Worm (Caenorhabditis elegans) whole organism, young adult: ENCODE data around the gene C25F9.15.

Experiments
- B0336.3 ChIP-seq: fragments of 200-800 bp; sonication (Bioruptor generic); IDR thresholded peaks from 2 replicates; pipeline ENCODE4 v1.3.6; 2022; ENCODE audit warnings: missing genetic modification characterization, missing compliant biosample characterization
- C06A6.2 ChIP-seq: fragments of 200-800 bp; sonication (Bioruptor generic); conservative IDR thresholded peaks from 2 replicates; pipeline ENCODE4 v1.3.6; 2022; ENCODE audit warnings: missing genetic modification characterization, missing compliant biosample characterization
- F23B12.7 ChIP-seq: sonication (generic microtip); optimal IDR thresholded peaks from 2 replicates; lab custom pipeline; 2017; ENCODE audit warnings: missing genetic modification characterization, mild to moderate bottlenecking, missing compliant biosample characterization, antibody characterized with exemption, moderate library complexity; ENCODE audit not compliant: insufficient read depth
- F33H1.4 ChIP-seq: fragments of 200-800 bp; sonication (Bioruptor generic); IDR thresholded peaks from 2 replicates; pipeline ENCODE4 v1.3.6; 2022; ENCODE audit warnings: missing genetic modification reagents, missing genetic modification characterization, missing compliant biosample characterization
- F37B4.10 ChIP-seq: fragments of 200-800 bp; sonication (Bioruptor generic); IDR thresholded peaks from 2 replicates; pipeline ENCODE4 v1.3.6; 2022; ENCODE audit warnings: missing genetic modification characterization, missing compliant biosample characterization
- F49E8.2 ChIP-seq: sonication (generic microtip); optimal IDR thresholded peaks from 3 replicates; lab custom pipeline; 2017; ENCODE audit warnings: missing genetic modification characterization, mild to moderate bottlenecking, missing compliant biosample characterization, antibody characterized with exemption, moderate library complexity; ENCODE audit not compliant: insufficient read depth
- T07F8.4 ChIP-seq: sonication (generic microtip); optimal IDR thresholded peaks from 2 replicates; lab custom pipeline; 2016; ENCODE audit warnings: mild to moderate bottlenecking, missing genetic modification characterization, moderate library complexity, missing compliant biosample characterization
- T26A5.8 ChIP-seq: sonication (generic microtip); optimal IDR thresholded peaks from 2 replicates; lab custom pipeline; 2016; ENCODE audit warnings: missing genetic modification characterization, missing compliant biosample characterization
- Y53F4B.3 ChIP-seq: fragments of 200-800 bp; sonication (Bioruptor generic); IDR thresholded peaks from 2 replicates; pipeline ENCODE4 v1.3.6; 2022; ENCODE audit warnings: missing genetic modification reagents, missing genetic modification characterization, missing compliant biosample characterization
- Y56A3A.18 ChIP-seq: fragments of 200-800 bp; sonication (Bioruptor generic); IDR thresholded peaks from 2 replicates; pipeline ENCODE4 v1.3.6; 2022; ENCODE audit warnings: missing genetic modification reagents, missing genetic modification characterization, missing compliant biosample characterization
- Y95B8A.8 ChIP-seq: fragments of 200-800 bp; sonication (Bioruptor generic); IDR thresholded peaks from 2 replicates; pipeline ENCODE4 v1.3.6; 2022; ENCODE audit warnings: missing genetic modification reagents, missing genetic modification characterization, missing compliant biosample characterization
- akir-1 ChIP-seq: fragments of 200-800 bp; sonication (Bioruptor generic); optimal IDR thresholded peaks from 2 replicates; lab custom pipeline; 2018; ENCODE audit warnings: mild to moderate bottlenecking, missing genetic modification characterization, moderate library complexity, missing compliant biosample characterization
- bed-1 ChIP-seq: fragments of 200-800 bp; sonication (Bioruptor generic); IDR thresholded peaks from 2 replicates; pipeline ENCODE4 v1.3.6; 2022; ENCODE audit warnings: missing genetic modification reagents, missing genetic modification characterization, missing compliant biosample characterization
- ceh-100 ChIP-seq: fragments of 200-800 bp; sonication (Bioruptor generic); IDR thresholded peaks from 2 replicates; pipeline ENCODE4 v1.3.6; 2022; ENCODE audit warnings: missing genetic modification reagents, missing genetic modification characterization, missing compliant biosample characterization
- ceh-27 ChIP-seq: fragments of 200-800 bp; sonication (Bioruptor generic); optimal IDR thresholded peaks from 2 replicates; lab custom pipeline; 2018; ENCODE audit warnings: mild to moderate bottlenecking, missing genetic modification characterization, moderate library complexity, missing compliant biosample characterization
- ceh-58 ChIP-seq: fragments of 200-800 bp; sonication (Bioruptor generic); IDR thresholded peaks from 2 replicates; pipeline ENCODE4 v1.3.6; 2022; ENCODE audit warnings: missing genetic modification characterization, missing compliant biosample characterization
- egrh-3 ChIP-seq: fragments of 200-800 bp; sonication (Bioruptor generic); IDR thresholded peaks from 2 replicates; pipeline ENCODE4 v1.3.6; 2022; ENCODE audit warnings: missing genetic modification reagents, missing genetic modification characterization, missing compliant biosample characterization
- ets-4 ChIP-seq: fragments of 200-800 bp; sonication (Bioruptor generic); optimal IDR thresholded peaks from 2 replicates; lab custom pipeline; 2018; ENCODE audit warnings: mild to moderate bottlenecking, missing genetic modification characterization, missing compliant biosample characterization
- hmg-1.2 ChIP-seq: fragments of 200-800 bp; sonication (Bioruptor generic); IDR thresholded peaks from 2 replicates; pipeline ENCODE4 v1.3.6; 2022; ENCODE audit warnings: missing genetic modification reagents, missing genetic modification characterization, missing compliant biosample characterization
- hsf-1 ChIP-seq: fragments of 200-800 bp; sonication (Bioruptor generic); IDR thresholded peaks from 2 replicates; pipeline ENCODE4 v1.3.6; 2022; ENCODE audit warnings: missing genetic modification reagents, missing genetic modification characterization, missing compliant biosample characterization
- lin-26 ChIP-seq: fragments of 200-800 bp; sonication (Bioruptor generic); IDR thresholded peaks from 2 replicates; pipeline ENCODE4 v1.3.6; 2022; ENCODE audit warnings: missing genetic modification reagents, missing genetic modification characterization, missing compliant biosample characterization
- lsl-1 ChIP-seq: fragments of 200-800 bp; sonication (Bioruptor generic); optimal IDR thresholded peaks from 2 replicates; lab custom pipeline; 2018; ENCODE audit warnings: mild to moderate bottlenecking, missing genetic modification characterization, moderate library complexity, missing compliant biosample characterization
- mel-28 ChIP-seq: sonication (generic microtip); optimal IDR thresholded peaks from 2 replicates; lab custom pipeline; 2016; ENCODE audit warnings: borderline replicate concordance, mild to moderate bottlenecking, missing genetic modification characterization, missing compliant biosample characterization
- nfya-2 ChIP-seq: fragments of 200-800 bp; sonication (Bioruptor generic); IDR thresholded peaks from 2 replicates; pipeline ENCODE4 v1.3.6; 2022; ENCODE audit warnings: missing genetic modification reagents, missing genetic modification characterization, missing compliant biosample characterization
- nhr-120 ChIP-seq: fragments of 200-800 bp; sonication (Bioruptor generic); IDR thresholded peaks from 2 replicates; pipeline ENCODE4 v1.3.6; 2022; ENCODE audit warnings: missing genetic modification characterization, missing compliant biosample characterization
- nhr-27 ChIP-seq: fragments of 200-800 bp; sonication (Bioruptor generic); optimal IDR thresholded peaks from 2 replicates; lab custom pipeline; 2018; ENCODE audit warnings: mild to moderate bottlenecking, missing genetic modification characterization, moderate library complexity, missing compliant biosample characterization
- nhr-80 ChIP-seq: sonication (generic microtip); optimal IDR thresholded peaks from 2 replicates; lab custom pipeline; 2016; ENCODE audit warnings: missing genetic modification characterization, missing compliant biosample characterization
- pha-4 ChIP-seq: fragments of 150-350 bp; sonication (generic microtip); optimal IDR thresholded peaks from 2 replicates; lab custom pipeline; 2014; ENCODE audit warnings: missing biosample characterization, missing genetic modification reagents, missing genetic modification characterization
- rec-8 ChIP-seq, 2 experiments: sonication (generic microtip); optimal IDR thresholded peaks; 2 replicates each; lab custom pipeline; 2016; ENCODE audit warnings: mild to moderate bottlenecking in 2 of 2, missing genetic modification characterization in 2 of 2, missing genetic modification reagents in 2 of 2, missing genotype in 2 of 2, missing biosample characterization in 1 of 2, missing compliant biosample characterization in 1 of 2, moderate library complexity in 1 of 2
- repo-1 ChIP-seq: sonication (generic microtip); optimal IDR thresholded peaks from 2 replicates; lab custom pipeline; 2017; ENCODE audit warnings: mild to moderate bottlenecking, missing genetic modification characterization, missing compliant biosample characterization
- snpc-1.1 ChIP-seq: sonication (generic microtip); optimal IDR thresholded peaks from 2 replicates; lab custom pipeline; 2017; ENCODE audit warnings: missing genetic modification characterization, mild to moderate bottlenecking, missing compliant biosample characterization, antibody characterized with exemption, moderate library complexity, missing genotype, missing genetic modification reagents; ENCODE audit not compliant: insufficient read depth
- somi-1 ChIP-seq: fragments of 200-800 bp; sonication (Bioruptor generic); optimal IDR thresholded peaks from 2 replicates; lab custom pipeline; 2018; ENCODE audit warnings: mild to moderate bottlenecking, missing genetic modification characterization, missing compliant biosample characterization
- sptf-2 ChIP-seq: fragments of 200-800 bp; sonication (Bioruptor generic); optimal IDR thresholded peaks from 2 replicates; lab custom pipeline; 2018; ENCODE audit warnings: mild to moderate bottlenecking, missing genetic modification characterization, missing compliant biosample characterization
- tbx-9 ChIP-seq: sonication (generic microtip); optimal IDR thresholded peaks from 2 replicates; lab custom pipeline; 2016; ENCODE audit warnings: borderline replicate concordance, missing genetic modification characterization, inconsistent platforms, missing compliant biosample characterization
- zim-3 ChIP-seq: sonication (generic microtip); optimal IDR thresholded peaks from 2 replicates; lab custom pipeline; 2017; ENCODE audit warnings: mild to moderate bottlenecking, missing genetic modification characterization, moderate library complexity, missing compliant biosample characterization
- ztf-18 ChIP-seq: sonication (generic microtip); optimal IDR thresholded peaks from 2 replicates; lab custom pipeline; 2016; ENCODE audit warnings: missing genotype, mild to moderate bottlenecking, missing genetic modification characterization, missing compliant biosample characterization
- ztf-22 ChIP-seq: fragments of 200-800 bp; sonication (Bioruptor generic); optimal IDR thresholded peaks from 2 replicates; lab custom pipeline; 2018; ENCODE audit warnings: mild to moderate bottlenecking, missing genetic modification characterization, moderate library complexity, missing compliant biosample characterization
- ztf-26 ChIP-seq: sonication (generic microtip); optimal IDR thresholded peaks from 2 replicates; lab custom pipeline; 2017; ENCODE audit warnings: missing genetic modification characterization, missing compliant biosample characterization

The C25F9.15 gene

ce11 chrV:19417836-19418235 lies at the start of gene C25F9.15:
Gene C25F9.15, plus strand, starts transcription at chrV:19418136.
- no peak for TF ChIP-seq hmg-1.2 (GFP tag; lab: Robert Waterston, UW)
- TF ChIP-seq nhr-80 (tag; lab: Kevin White, UChicago): peak; percentile 3
- TF ChIP-seq, all 124 proteins: peak for 1

ce11 chrV:19370189-19370588 lies 47.7 kb upstream of the C25F9.15 start, which contains the start of gene Y43F8A.1:
Gene Y43F8A.1, plus strand, starts transcription at chrV:19370489.
- TF ChIP-seq Y95B8A.8 (GFP tag; lab: Robert Waterston, UW): no peak
- TF ChIP-seq sptf-2 (GFP tag; lab: Kevin White, UChicago): no peak
- TF ChIP-seq T07F8.4 (tag; lab: Kevin White, UChicago): no peak
- TF ChIP-seq akir-1 (GFP tag; lab: Kevin White, UChicago): no peak
- TF ChIP-seq ceh-58 (GFP tag; lab: Robert Waterston, UW): no peak
- no peak for TF ChIP-seq zim-3
- no peak for TF ChIP-seq ceh-100
- no peak for TF ChIP-seq egrh-3 (GFP tag; lab: Robert Waterston, UW)
- TF ChIP-seq nhr-80 (tag; lab: Kevin White, UChicago): no peak
- no peak for TF ChIP-seq rec-8 (tag; optimal IDR thresholded peaks at IDR 0.05; lab: Kevin White, UChicago)
- no peak for TF ChIP-seq bed-1
- no peak for TF ChIP-seq nfya-2 (GFP tag; lab: Robert Waterston, UW)

ce11 chrV:19371253-19371652 lies 46.7 kb upstream of the C25F9.15 start, which contains the start of gene Y43F8A.2:
Gene Y43F8A.2, plus strand, starts transcription at chrV:19371553.
- TF ChIP-seq ztf-26 (tag; lab: Kevin White, UChicago): no peak
- TF ChIP-seq lsl-1: no peak
- TF ChIP-seq nhr-27 (tag; lab: Kevin White, UChicago): no peak

DNA sequence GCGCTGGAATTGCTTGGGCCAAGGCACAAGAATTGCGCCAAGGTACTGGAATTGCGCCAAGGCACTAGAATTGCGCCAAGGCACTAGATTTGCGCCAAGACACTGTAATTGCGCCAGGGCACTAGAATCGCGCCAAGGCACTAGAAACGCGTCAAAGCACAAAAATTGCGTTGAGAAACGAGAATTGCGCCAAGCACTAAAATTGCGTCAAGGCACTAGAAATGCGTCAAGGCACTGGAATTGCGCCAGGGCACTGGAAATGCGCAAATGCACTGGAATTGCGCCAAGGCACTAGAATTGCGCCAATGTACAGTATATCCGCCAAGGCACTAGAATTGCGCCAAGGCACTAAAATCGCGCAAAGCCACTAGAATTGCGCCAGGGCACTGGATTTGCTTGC lies 46.2 kb upstream of the C25F9.15 start:
- TF ChIP-seq nhr-120 (GFP tag; lab: Robert Waterston, UW) (no peak), ztf-18 (tag; lab: Kevin White, UChicago) (peak; percentile 53)

DNA sequence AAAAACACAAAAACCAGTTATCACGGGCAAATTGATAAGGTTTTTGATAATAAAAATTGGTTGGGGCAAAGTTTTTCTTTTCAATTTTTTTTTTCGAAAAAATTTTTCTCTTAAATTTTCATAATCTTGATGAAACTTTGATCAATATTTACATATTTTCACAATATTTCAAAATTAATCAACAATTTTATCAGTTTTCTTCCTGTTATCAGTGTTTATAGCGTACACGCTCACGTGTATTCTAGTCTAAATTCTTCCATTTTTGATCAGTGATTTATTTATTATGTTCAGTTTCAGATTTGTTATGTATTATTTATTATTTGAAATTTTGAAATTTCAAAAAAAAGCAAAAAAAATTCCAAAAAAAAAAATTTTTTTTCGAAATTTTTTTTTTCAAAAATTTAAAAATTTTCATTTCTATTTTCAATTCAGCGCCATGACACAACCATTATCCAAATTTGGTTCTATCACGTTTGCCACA lies 40.9 kb upstream of the C25F9.15 start, which contains the start of gene nceh-1:
Gene nceh-1 (plus strand): TSS at position 431 of the 481 bp plus-strand sequence.
- TF ChIP-seq F23B12.7 (tag; lab: Kevin White, UChicago) (no peak), snpc-1.1 (tag; lab: Kevin White, UChicago) (no peak), somi-1 (no peak), Y53F4B.3 (GFP tag; lab: Robert Waterston, UW) (no peak), ceh-27 (no peak), nfya-2 (GFP tag; lab: Robert Waterston, UW) (no peak), ztf-18 (tag; lab: Kevin White, UChicago) (no peak)

DNA sequence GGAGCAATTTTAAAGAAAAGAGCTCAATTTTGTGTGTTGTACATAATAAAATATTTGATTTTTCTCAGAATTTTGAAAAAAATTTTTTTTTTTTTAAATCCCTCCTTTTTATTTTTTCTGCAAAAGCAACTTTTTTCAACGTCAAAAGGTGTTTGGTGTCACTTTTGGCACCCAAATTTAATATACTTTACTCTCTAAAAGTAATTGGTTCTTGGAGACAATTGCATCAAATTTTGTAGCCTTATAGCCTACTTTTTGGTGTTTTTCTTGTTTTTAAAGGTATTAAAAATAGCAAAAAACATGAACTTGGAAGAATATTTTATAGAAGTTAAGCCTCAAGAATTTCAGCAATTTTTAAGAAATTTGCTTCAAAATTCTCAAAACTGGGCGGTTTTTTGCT lies 37.0 kb upstream of the C25F9.15 start, which contains the start of gene srw-84:
Gene srw-84 (plus strand): TSS at position 301 of the 400 bp plus-strand sequence.
- TF ChIP-seq B0336.3 (GFP tag; lab: Robert Waterston, UW) (no peak), T26A5.8 (tag; lab: Kevin White, UChicago) (no peak), tbx-9 (tag; lab: Kevin White, UChicago) (no peak), F37B4.10 (GFP tag; lab: Robert Waterston, UW) (no peak), Y56A3A.18 (GFP tag; lab: Robert Waterston, UW) (no peak), ceh-27 (no peak), F23B12.7 (tag; lab: Kevin White, UChicago) (no peak), lin-26 (GFP tag; lab: Robert Waterston, UW) (no peak), ztf-22 (GFP tag; lab: Kevin White, UChicago) (no peak), repo-1 (no peak), F33H1.4 (GFP tag; lab: Robert Waterston, UW) (no peak), pha-4 (tag; lab: Kevin White, UChicago) (no peak), F49E8.2 (tag; lab: Kevin White, UChicago) (no peak), hsf-1 (no peak), mel-28 (tag; lab: Kevin White, UChicago) (no peak), C06A6.2 (GFP tag; lab: Robert Waterston, UW) (no peak), ets-4 (GFP tag; lab: Kevin White, UChicago) (no peak)
- TF ChIP-seq, all 124 proteins: peak for 0
